Fruit fly (Drosophila melanogaster) whole organism, adult: ENCODE data around the gene CG9951.

Experiments
- CG11617 ChIP-seq: fragments of 200-800 bp; sonication (Bioruptor generic); optimal IDR thresholded peaks from 2 replicates; lab custom pipeline; 2017; ENCODE audit warnings: mild to moderate bottlenecking, missing biosample characterization, missing genetic modification reagents, missing genetic modification characterization
- CG12768 ChIP-seq: fragments of 200-800 bp; sonication (Bioruptor generic); optimal IDR thresholded peaks from 2 replicates; lab custom pipeline; 2017; ENCODE audit warnings: missing biosample characterization, missing genetic modification characterization, mild to moderate bottlenecking, moderate library complexity, missing genetic modification reagents
- CG14711 ChIP-seq: fragments of 200-800 bp; sonication (Bioruptor generic); optimal IDR thresholded peaks from 2 replicates; lab custom pipeline; 2018; ENCODE audit warnings: missing biosample characterization, mild to moderate bottlenecking, missing genetic modification characterization, moderate library complexity
- CG1620 ChIP-seq: fragments of 200-800 bp; sonication (Bioruptor generic); optimal IDR thresholded peaks from 2 replicates; lab custom pipeline; 2016; ENCODE audit warnings: missing biosample characterization, missing genetic modification characterization
- CG33017 ChIP-seq: fragments of 200-800 bp; sonication (Bioruptor generic); optimal IDR thresholded peaks from 2 replicates; lab custom pipeline; 2018; ENCODE audit warnings: missing biosample characterization, mild to moderate bottlenecking, missing genetic modification characterization, moderate library complexity
- CG5204 ChIP-seq: fragments of 200-800 bp; sonication (Bioruptor generic); optimal IDR thresholded peaks from 2 replicates; lab custom pipeline; 2016; ENCODE audit warnings: missing biosample characterization, missing genetic modification characterization
- CG7045 ChIP-seq: fragments of 200-800 bp; sonication (Bioruptor generic); optimal IDR thresholded peaks from 2 replicates; lab custom pipeline; 2017; ENCODE audit warnings: missing biosample characterization, mild to moderate bottlenecking, missing genetic modification characterization
- CG7101 ChIP-seq: fragments of 200-800 bp; sonication (Bioruptor generic); optimal IDR thresholded peaks from 2 replicates; lab custom pipeline; 2018; ENCODE audit warnings: missing biosample characterization, mild to moderate bottlenecking, missing genetic modification characterization, moderate library complexity
- Clk ChIP-seq: fragments of 200-800 bp; sonication (Bioruptor generic); optimal IDR thresholded peaks from 2 replicates; lab custom pipeline; 2017; ENCODE audit warnings: missing biosample characterization, missing genetic modification characterization
- Crg-1 ChIP-seq: fragments of 200-800 bp; sonication (Bioruptor generic); optimal IDR thresholded peaks from 2 replicates; lab custom pipeline; 2016; ENCODE audit warnings: missing biosample characterization, missing genetic modification characterization
- Hr96 ChIP-seq: fragments of 200-800 bp; sonication (Bioruptor generic); optimal IDR thresholded peaks from 2 replicates; lab custom pipeline; 2016; ENCODE audit warnings: missing biosample characterization, missing genetic modification characterization
- Mnt ChIP-seq: fragments of 200-800 bp; sonication (Bioruptor generic); optimal IDR thresholded peaks from 2 replicates; lab custom pipeline; 2016; ENCODE audit warnings: missing biosample characterization, mild to moderate bottlenecking, missing genetic modification characterization
- bab1 ChIP-seq: fragments of 200-800 bp; sonication (Bioruptor generic); optimal IDR thresholded peaks from 3 replicates; lab custom pipeline; 2019; ENCODE audit warnings: missing biosample characterization, mild to moderate bottlenecking, missing genetic modification characterization, moderate library complexity
- cic ChIP-seq: fragments of 200-800 bp; sonication (Bioruptor generic); optimal IDR thresholded peaks from 2 replicates; lab custom pipeline; 2017; ENCODE audit warnings: missing biosample characterization, mild to moderate bottlenecking, missing genetic modification characterization, moderate library complexity
- cnc ChIP-seq, 2 experiments: fragments of >200 bp; optimal IDR thresholded peaks; 2 replicates each; lab custom pipeline; 2017
- kay ChIP-seq: fragments of 200-800 bp; sonication (Bioruptor generic); peaks from one replicate; lab custom pipeline; 2016; ENCODE audit warnings: missing biosample characterization, missing genetic modification characterization, borderline replicate concordance
- ovo ChIP-seq: fragments of 200-800 bp; sonication (Bioruptor generic); optimal IDR thresholded peaks from 2 replicates; lab custom pipeline; 2016; ENCODE audit warnings: missing biosample characterization, missing genetic modification characterization
- pad ChIP-seq: fragments of 200-800 bp; sonication (Bioruptor generic); optimal IDR thresholded peaks from 3 replicates; lab custom pipeline; 2017; ENCODE audit warnings: missing biosample characterization, missing genetic modification characterization, mild to moderate bottlenecking, moderate library complexity, missing genetic modification reagents
- tj ChIP-seq: fragments of 200-800 bp; sonication (Bioruptor generic); optimal IDR thresholded peaks from 3 replicates; lab custom pipeline; 2017; ENCODE audit warnings: missing biosample characterization, mild to moderate bottlenecking, missing genetic modification characterization, moderate library complexity
- toe ChIP-seq: fragments of 200-800 bp; sonication (Bioruptor generic); optimal IDR thresholded peaks from 2 replicates; lab custom pipeline; 2016; ENCODE audit warnings: missing biosample characterization, missing genetic modification characterization

Gene CG9951

dm6 chr3L:16862958-16863357 lies at the start of gene CG9951:
CG9951 (plus strand) TSS chr3L:16863164.
- TF ChIP-seq pad (GFP tag; lab: Kevin White, UChicago) (no peak), bab1 (GFP tag; lab: Kevin White, UChicago) (peak; percentile 6)

- no peak for TF ChIP-seq Clk (GFP tag; lab: Kevin White, UChicago)
- TF ChIP-seq ovo = no peak
- no peak for TF ChIP-seq Mnt
- no peak for TF ChIP-seq CG14711 (tag; lab: Kevin White, UChicago)
- TF ChIP-seq CG5204 = no peak
- TF ChIP-seq pad (GFP tag; lab: Kevin White, UChicago) = no peak
- TF ChIP-seq CG33017 (tag; lab: Kevin White, UChicago) = no peak
- TF ChIP-seq kay (GFP tag; lab: Kevin White, UChicago) = no peak
- TF ChIP-seq CG7045 (GFP tag; lab: Kevin White, UChicago) = no peak
- TF ChIP-seq Hr96 (GFP tag; lab: Kevin White, UChicago) = no peak
- TF ChIP-seq CG11617 (GFP tag; lab: Kevin White, UChicago) = no peak
- no peak for TF ChIP-seq toe (GFP tag; lab: Kevin White, UChicago)
- TF ChIP-seq bab1 (GFP tag; lab: Kevin White, UChicago) = no peak
- no peak for TF ChIP-seq cic (GFP tag; lab: Kevin White, UChicago)
- no peak for TF ChIP-seq Crg-1 (GFP tag; lab: Kevin White, UChicago)
- no peak for TF ChIP-seq CG7101 (tag; lab: Kevin White, UChicago)
- TF ChIP-seq tj = no peak
- TF ChIP-seq CG12768 (GFP tag; lab: Kevin White, UChicago) = no peak
- no peak for TF ChIP-seq CG1620 (GFP tag; lab: Kevin White, UChicago)
- no peak for TF ChIP-seq cnc (optimal IDR thresholded peaks at IDR 0.05; lab: Kevin White, UChicago)
These were observed 49.0 kb upstream of the CG9951 start for dm6 chr3L:16813984-16814383.

- TF ChIP-seq CG11617 (GFP tag; lab: Kevin White, UChicago) = no peak
- TF ChIP-seq Mnt = no peak
- no peak for TF ChIP-seq CG33017 (tag; lab: Kevin White, UChicago)
- TF ChIP-seq CG7045 (GFP tag; lab: Kevin White, UChicago) = no peak
These were observed 44.9 kb upstream of the CG9951 start for dm6 chr3L:16818063-16818462.

dm6 chr3L:16824725-16825124 lies 38.2 kb upstream of the CG9951 start:
- TF ChIP-seq Clk (GFP tag; lab: Kevin White, UChicago) (no peak), tj (no peak), CG33017 (tag; lab: Kevin White, UChicago) (no peak), Mnt (no peak), ovo (no peak), bab1 (GFP tag; lab: Kevin White, UChicago) (no peak), toe (GFP tag; lab: Kevin White, UChicago) (no peak), Crg-1 (GFP tag; lab: Kevin White, UChicago) (no peak), CG12768 (GFP tag; lab: Kevin White, UChicago) (no peak), CG7045 (GFP tag; lab: Kevin White, UChicago) (no peak), CG1620 (GFP tag; lab: Kevin White, UChicago) (no peak), Hr96 (GFP tag; lab: Kevin White, UChicago) (no peak), CG14711 (tag; lab: Kevin White, UChicago) (no peak), CG11617 (GFP tag; lab: Kevin White, UChicago) (no peak), kay (GFP tag; lab: Kevin White, UChicago) (no peak), CG7101 (tag; lab: Kevin White, UChicago) (no peak), cnc (optimal IDR thresholded peaks at IDR 0.05; lab: Kevin White, UChicago) (no peak), pad (GFP tag; lab: Kevin White, UChicago) (no peak)

dm6 chr3L:16825195-16825594 lies 37.8 kb upstream of the CG9951 start:
- TF ChIP-seq CG11617 (GFP tag; lab: Kevin White, UChicago) (no peak), CG7045 (GFP tag; lab: Kevin White, UChicago) (no peak), cic (GFP tag; lab: Kevin White, UChicago) (no peak), kay (GFP tag; lab: Kevin White, UChicago) (no peak), CG33017 (tag; lab: Kevin White, UChicago) (no peak), cnc (optimal IDR thresholded peaks at IDR 0.05; lab: Kevin White, UChicago) (no peak), CG7101 (tag; lab: Kevin White, UChicago) (no peak), tj (no peak), Clk (GFP tag; lab: Kevin White, UChicago) (no peak), bab1 (GFP tag; lab: Kevin White, UChicago) (no peak)

- TF ChIP-seq Crg-1 (GFP tag; lab: Kevin White, UChicago) = no peak
- no peak for TF ChIP-seq CG11617 (GFP tag; lab: Kevin White, UChicago)
- no peak for TF ChIP-seq cic (GFP tag; lab: Kevin White, UChicago)
- TF ChIP-seq CG33017 (tag; lab: Kevin White, UChicago) = no peak
- TF ChIP-seq kay (GFP tag; lab: Kevin White, UChicago) = no peak
- TF ChIP-seq CG1620 (GFP tag; lab: Kevin White, UChicago) = no peak
- no peak for TF ChIP-seq CG14711 (tag; lab: Kevin White, UChicago)
- TF ChIP-seq tj = no peak
- no peak for TF ChIP-seq ovo
- TF ChIP-seq pad (GFP tag; lab: Kevin White, UChicago) = no peak
- TF ChIP-seq CG7045 (GFP tag; lab: Kevin White, UChicago) = no peak
- TF ChIP-seq bab1 (GFP tag; lab: Kevin White, UChicago) = no peak
These were observed 34.0 kb upstream of the CG9951 start, which contains the start of gene CG13024 for dm6 chr3L:16828967-16829366. CG13024 (minus strand) TSS chr3L:16829074.
